Worm (Caenorhabditis elegans) whole organism, young adult: ENCODE measurements around the gene C24D10.6.

Source experiments
- B0035.1 ChIP-seq: sonication (generic microtip); optimal IDR thresholded peaks from 2 replicates; lab custom pipeline; 2016; ENCODE audit warnings: missing genetic modification characterization, mild to moderate bottlenecking, missing compliant biosample characterization, missing genotype, missing genetic modification reagents
- B0261.1 ChIP-seq: sonication (generic microtip); optimal IDR thresholded peaks from 2 replicates; lab custom pipeline; 2016; ENCODE audit warnings: mild to moderate bottlenecking, missing genetic modification characterization, moderate library complexity, missing compliant biosample characterization
- C17E4.6 ChIP-seq: fragments of 200-800 bp; sonication (Bioruptor generic); IDR thresholded peaks from 2 replicates; pipeline ENCODE4 v1.3.6; 2022; ENCODE audit warnings: missing genetic modification reagents, missing genetic modification characterization, missing compliant biosample characterization
- F37B4.10 ChIP-seq: fragments of 200-800 bp; sonication (Bioruptor generic); IDR thresholded peaks from 2 replicates; pipeline ENCODE4 v1.3.6; 2022; ENCODE audit warnings: missing genetic modification characterization, missing compliant biosample characterization
- F49E8.2 ChIP-seq: sonication (generic microtip); optimal IDR thresholded peaks from 3 replicates; lab custom pipeline; 2017; ENCODE audit warnings: missing genetic modification characterization, mild to moderate bottlenecking, missing compliant biosample characterization, antibody characterized with exemption, moderate library complexity; ENCODE audit not compliant: insufficient read depth
- F55B11.4 ChIP-seq: sonication (generic microtip); optimal IDR thresholded peaks from 2 replicates; lab custom pipeline; 2016; ENCODE audit warnings: missing compliant biosample characterization, missing genetic modification characterization, borderline replicate concordance; ENCODE audit not compliant: insufficient read depth
- F57C9.4 ChIP-seq: sonication (generic microtip); optimal IDR thresholded peaks from 2 replicates; lab custom pipeline; 2017; ENCODE audit warnings: mild to moderate bottlenecking, missing genetic modification characterization, missing compliant biosample characterization
- Y53G8AR.9 ChIP-seq: fragments of 200-800 bp; sonication (Bioruptor generic); conservative IDR thresholded peaks from 2 replicates; pipeline ENCODE4 v1.3.6; 2022; ENCODE audit warnings: missing genetic modification reagents, missing genetic modification characterization, missing compliant biosample characterization
- Y56A3A.18 ChIP-seq: fragments of 200-800 bp; sonication (Bioruptor generic); IDR thresholded peaks from 2 replicates; pipeline ENCODE4 v1.3.6; 2022; ENCODE audit warnings: missing genetic modification reagents, missing genetic modification characterization, missing compliant biosample characterization
- ZK185.1 ChIP-seq: sonication (generic microtip); optimal IDR thresholded peaks from 2 replicates; lab custom pipeline; 2016; ENCODE audit warnings: mild to moderate bottlenecking, missing genetic modification characterization, missing compliant biosample characterization; ENCODE audit not compliant: poor library complexity, severe bottlenecking
- akir-1 ChIP-seq: fragments of 200-800 bp; sonication (Bioruptor generic); optimal IDR thresholded peaks from 2 replicates; lab custom pipeline; 2018; ENCODE audit warnings: mild to moderate bottlenecking, missing genetic modification characterization, moderate library complexity, missing compliant biosample characterization
- ama-1 ChIP-seq, 3 experiments: fragments of 150-350 bp in 1 of 3; sonication (generic microtip) in 2 of 3; optimal IDR thresholded peaks; 2 replicates each; lab custom pipeline; 2014 to 2018; ENCODE audit warnings: missing biosample characterization in 2 of 3, missing genetic modification characterization in 2 of 3, missing genetic modification reagents in 2 of 3
- athp-1 ChIP-seq: sonication (generic microtip); optimal IDR thresholded peaks from 2 replicates; lab custom pipeline; 2017; ENCODE audit warnings: mild to moderate bottlenecking, missing genetic modification characterization, missing compliant biosample characterization
- attf-5 ChIP-seq: fragments of 200-800 bp; sonication (Bioruptor generic); optimal IDR thresholded peaks from 2 replicates; lab custom pipeline; 2018; ENCODE audit warnings: mild to moderate bottlenecking, missing genetic modification characterization, missing compliant biosample characterization
- bed-1 ChIP-seq: fragments of 200-800 bp; sonication (Bioruptor generic); IDR thresholded peaks from 2 replicates; pipeline ENCODE4 v1.3.6; 2022; ENCODE audit warnings: missing genetic modification reagents, missing genetic modification characterization, missing compliant biosample characterization
- bed-2 ChIP-seq: fragments of 200-800 bp; sonication (Bioruptor generic); IDR thresholded peaks from 2 replicates; pipeline ENCODE4 v1.3.6; 2022; ENCODE audit warnings: missing genetic modification reagents, missing genetic modification characterization, missing compliant biosample characterization
- ceh-27 ChIP-seq: fragments of 200-800 bp; sonication (Bioruptor generic); optimal IDR thresholded peaks from 2 replicates; lab custom pipeline; 2018; ENCODE audit warnings: mild to moderate bottlenecking, missing genetic modification characterization, moderate library complexity, missing compliant biosample characterization
- ceh-91 ChIP-seq: fragments of 200-800 bp; sonication (Bioruptor generic); IDR thresholded peaks from 2 replicates; pipeline ENCODE4 v1.3.6; 2022; ENCODE audit warnings: missing genetic modification reagents, missing genetic modification characterization, missing compliant biosample characterization
- die-1 ChIP-seq: sonication (generic microtip); optimal IDR thresholded peaks from 2 replicates; lab custom pipeline; 2016; ENCODE audit warnings: missing genotype, mild to moderate bottlenecking, missing genetic modification characterization, missing compliant biosample characterization
- egl-18 ChIP-seq: fragments of 200-800 bp; sonication (Bioruptor generic); IDR thresholded peaks from 2 replicates; pipeline ENCODE4 v1.3.6; 2022; ENCODE audit warnings: missing genetic modification reagents, missing genetic modification characterization, missing compliant biosample characterization
- ekl-4 ChIP-seq: fragments of 200-800 bp; sonication (Bioruptor generic); IDR thresholded peaks from 2 replicates; pipeline ENCODE4 v1.3.6; 2022; ENCODE audit warnings: missing genetic modification reagents, missing genetic modification characterization, missing compliant biosample characterization
- gei-17 ChIP-seq: fragments of 200-800 bp; sonication (Bioruptor generic); optimal IDR thresholded peaks from 2 replicates; lab custom pipeline; 2018; ENCODE audit warnings: mild to moderate bottlenecking, missing genetic modification characterization, missing compliant biosample characterization
- him-1 ChIP-seq: sonication (generic microtip); optimal IDR thresholded peaks from 2 replicates; lab custom pipeline; 2016; ENCODE audit warnings: missing genotype, missing genetic modification reagents, missing genetic modification characterization, missing compliant biosample characterization
- hlh-26 ChIP-seq: fragments of 200-800 bp; sonication (Bioruptor generic); conservative IDR thresholded peaks from 2 replicates; pipeline ENCODE4 v1.3.6; 2022; ENCODE audit warnings: missing genetic modification reagents, missing genetic modification characterization, missing compliant biosample characterization
- hmg-20 ChIP-seq: fragments of 200-800 bp; sonication (Bioruptor generic); IDR thresholded peaks from 2 replicates; pipeline ENCODE4 v1.3.6; 2022; ENCODE audit warnings: missing genetic modification reagents, missing genetic modification characterization, missing compliant biosample characterization
- hsf-1 ChIP-seq: fragments of 200-800 bp; sonication (Bioruptor generic); IDR thresholded peaks from 2 replicates; pipeline ENCODE4 v1.3.6; 2022; ENCODE audit warnings: missing genetic modification reagents, missing genetic modification characterization, missing compliant biosample characterization
- let-607 ChIP-seq, 2 experiments: fragments of 200-800 bp in 1 of 2; sonication (Bioruptor generic) in 1 of 2; sonication (generic microtip) in 1 of 2; optimal IDR thresholded peaks; 2 replicates each; lab custom pipeline; 2016 to 2018; ENCODE audit warnings: mild to moderate bottlenecking in 2 of 2, missing compliant biosample characterization in 2 of 2, missing genetic modification characterization in 2 of 2, moderate library complexity in 2 of 2, missing genotype in 1 of 2
- lin-26 ChIP-seq: fragments of 200-800 bp; sonication (Bioruptor generic); IDR thresholded peaks from 2 replicates; pipeline ENCODE4 v1.3.6; 2022; ENCODE audit warnings: missing genetic modification reagents, missing genetic modification characterization, missing compliant biosample characterization
- lin-35 ChIP-seq, 3 experiments: fragments of 150-350 bp in 2 of 3; sonication (generic microtip) in 1 of 3; optimal IDR thresholded peaks; 2 replicates each; lab custom pipeline; 2014 to 2018; ENCODE audit warnings: missing biosample characterization in 3 of 3, missing genetic modification characterization in 3 of 3, missing genetic modification reagents in 3 of 3
- lsl-1 ChIP-seq: fragments of 200-800 bp; sonication (Bioruptor generic); optimal IDR thresholded peaks from 2 replicates; lab custom pipeline; 2018; ENCODE audit warnings: mild to moderate bottlenecking, missing genetic modification characterization, moderate library complexity, missing compliant biosample characterization
- madf-8 ChIP-seq: fragments of 200-800 bp; sonication (Bioruptor generic); conservative IDR thresholded peaks from 2 replicates; pipeline ENCODE4 v1.3.6; 2022; ENCODE audit warnings: missing genetic modification reagents, missing genetic modification characterization, missing compliant biosample characterization
- mcd-1 ChIP-seq: fragments of 200-800 bp; sonication (Bioruptor generic); IDR thresholded peaks from 2 replicates; pipeline ENCODE4 v1.3.6; 2022; ENCODE audit warnings: missing genetic modification reagents, missing genetic modification characterization, missing compliant biosample characterization
- mxl-1 ChIP-seq: sonication (generic microtip); optimal IDR thresholded peaks from 2 replicates; lab custom pipeline; 2016; ENCODE audit warnings: missing genetic modification characterization, missing compliant biosample characterization
- nfya-1 ChIP-seq: sonication (generic microtip); optimal IDR thresholded peaks from 2 replicates; lab custom pipeline; 2017; ENCODE audit warnings: antibody characterized with exemption, missing compliant biosample characterization, missing genetic modification characterization, borderline replicate concordance; ENCODE audit not compliant: insufficient read depth
- nfyb-1 ChIP-seq: fragments of 200-800 bp; sonication (Bioruptor generic); IDR thresholded peaks from 2 replicates; pipeline ENCODE4 v1.3.6; 2022; ENCODE audit warnings: missing genetic modification reagents, missing genetic modification characterization, missing compliant biosample characterization
- nhr-80 ChIP-seq: sonication (generic microtip); optimal IDR thresholded peaks from 2 replicates; lab custom pipeline; 2016; ENCODE audit warnings: missing genetic modification characterization, missing compliant biosample characterization
- rec-8 ChIP-seq, 2 experiments: sonication (generic microtip); optimal IDR thresholded peaks; 2 replicates each; lab custom pipeline; 2016; ENCODE audit warnings: mild to moderate bottlenecking in 2 of 2, missing genetic modification characterization in 2 of 2, missing genetic modification reagents in 2 of 2, missing genotype in 2 of 2, missing biosample characterization in 1 of 2, missing compliant biosample characterization in 1 of 2, moderate library complexity in 1 of 2
- sea-2 ChIP-seq: fragments of 200-800 bp; sonication (Bioruptor generic); IDR thresholded peaks from 2 replicates; pipeline ENCODE4 v1.3.6; 2022; ENCODE audit warnings: missing genetic modification characterization, missing compliant biosample characterization
- snpc-1.1 ChIP-seq: sonication (generic microtip); optimal IDR thresholded peaks from 2 replicates; lab custom pipeline; 2017; ENCODE audit warnings: missing genetic modification characterization, mild to moderate bottlenecking, missing compliant biosample characterization, antibody characterized with exemption, moderate library complexity, missing genotype, missing genetic modification reagents; ENCODE audit not compliant: insufficient read depth
- snpc-4 ChIP-seq, 5 experiments: fragments of 150-350 bp in 1 of 5; sonication (generic microtip) in 4 of 5; optimal IDR thresholded peaks; 2 replicates each; lab custom pipeline; 2014 to 2018; ENCODE audit warnings: missing genetic modification characterization in 5 of 5, missing biosample characterization in 3 of 5, antibody characterized with exemption in 2 of 5, mild to moderate bottlenecking in 2 of 5, missing compliant biosample characterization in 2 of 5, missing genotype in 2 of 5, moderate library complexity in 2 of 5, missing genetic modification reagents in 1 of 5
- sptf-2 ChIP-seq: fragments of 200-800 bp; sonication (Bioruptor generic); optimal IDR thresholded peaks from 2 replicates; lab custom pipeline; 2018; ENCODE audit warnings: mild to moderate bottlenecking, missing genetic modification characterization, missing compliant biosample characterization
- tlf-1 ChIP-seq: fragments of 200-800 bp; sonication (Bioruptor generic); optimal IDR thresholded peaks from 2 replicates; lab custom pipeline; 2018; ENCODE audit warnings: mild to moderate bottlenecking, missing genetic modification characterization, missing compliant biosample characterization
- unc-130 ChIP-seq: sonication (generic microtip); optimal IDR thresholded peaks from 2 replicates; lab custom pipeline; 2016; ENCODE audit warnings: missing genetic modification reagents, missing genetic modification characterization, missing compliant biosample characterization
- unc-62 ChIP-seq: fragments of 150-350 bp; optimal IDR thresholded peaks from 2 replicates; lab custom pipeline; 2014; ENCODE audit warnings: missing biosample characterization, missing genetic modification reagents, missing genetic modification characterization
- xnd-1 ChIP-seq: sonication (generic microtip); optimal IDR thresholded peaks from 2 replicates; lab custom pipeline; 2016; ENCODE audit warnings: missing genotype, missing genetic modification reagents, missing genetic modification characterization, missing compliant biosample characterization
- ztf-3 ChIP-seq: fragments of 200-800 bp; sonication (Bioruptor generic); optimal IDR thresholded peaks from 2 replicates; lab custom pipeline; 2018; ENCODE audit warnings: mild to moderate bottlenecking, missing genetic modification characterization, missing compliant biosample characterization

The C24D10.6 gene

ce11 chrIV:5183755-5184166 lies 23.7 kb upstream of the C24D10.6 start, which contains the start of gene W03F8.4 (continued):
- TF ChIP-seq unc-62 (no peak), unc-130 (peak; percentile 47), B0261.1 (tag; lab: Kevin White, UChicago) (peak; percentile 0), him-1 (tag; lab: Kevin White, UChicago) (peak; percentile 53), nhr-80 (tag; lab: Kevin White, UChicago) (peak; percentile 65), F55B11.4 (tag; lab: Kevin White, UChicago) (no peak), mxl-1 (no peak), athp-1 (tag; lab: Kevin White, UChicago) (peak; percentile 41), lin-26 (GFP tag; lab: Robert Waterston, UW) (0 out of 2 replicates have a peak, but pooled peaks have one; percentile 35), ztf-3 (GFP tag; lab: Kevin White, UChicago) (no peak), die-1 (no peak), ceh-91 (GFP tag; lab: Robert Waterston, UW) (peak; percentile 73), nfyb-1 (GFP tag; lab: Robert Waterston, UW) (peak; percentile 89), sptf-2 (GFP tag; lab: Kevin White, UChicago) (no peak), attf-5 (GFP tag; lab: Kevin White, UChicago) (peak; percentile 89), egl-18 (0 out of 2 replicates have a peak, but pooled peaks have one; percentile 64), madf-8 (GFP tag; lab: Robert Waterston, UW) (peak; percentile 45), hlh-26 (no peak), Y56A3A.18 (peak; percentile 83; the same call in 1 of the 2 replicates), ama-1 (optimal IDR thresholded peaks at IDR 0.05; lab: Kevin White, UChicago) (no peak), ama-1 (GFP tag; optimal IDR thresholded peaks at IDR 0.05; lab: Kevin White, UChicago) (no peak), gei-17 (GFP tag; lab: Kevin White, UChicago) (peak; percentile 70), B0035.1 (tag; lab: Kevin White, UChicago) (no peak), lin-35 (GFP tag; optimal IDR thresholded peaks at IDR 0.05; lab: Kevin White, UChicago) (peak; percentile 41 to 97 (median 82)), ZK185.1 (tag; lab: Kevin White, UChicago) (peak; percentile 82), bed-1 (GFP tag; lab: Robert Waterston, UW) (0 out of 2 replicates have a peak, but pooled peaks have one; percentile 70), rec-8 (tag; optimal IDR thresholded peaks at IDR 0.05; lab: Kevin White, UChicago) (no peak), F49E8.2 (tag; lab: Kevin White, UChicago) (peak; percentile 29), snpc-1.1 (tag; lab: Kevin White, UChicago) (peak; percentile 76), Y53G8AR.9 (peak; percentile 94), ceh-27 (peak; percentile 85), ekl-4 (GFP tag; lab: Robert Waterston, UW) (peak; percentile 93), bed-2 (GFP tag; lab: Robert Waterston, UW) (no peak), tlf-1 (GFP tag; lab: Kevin White, UChicago) (peak; percentile 91), hmg-20 (GFP tag; lab: Robert Waterston, UW) (peak; percentile 86), snpc-4 (GFP tag; optimal IDR thresholded peaks at IDR 0.05; lab: Kevin White, UChicago) (peak; percentile 88), snpc-4 (tag; optimal IDR thresholded peaks at IDR 0.05; lab: Kevin White, UChicago) (peak; percentile 82 to 95 (median 94)), xnd-1 (tag; lab: Kevin White, UChicago) (peak; percentile 59), let-607 (tag; optimal IDR thresholded peaks at IDR 0.05; lab: Kevin White, UChicago) (peak; percentile 70 to 87), F37B4.10 (GFP tag; lab: Robert Waterston, UW) (no peak), sea-2 (GFP tag; lab: Robert Waterston, UW) (no peak), akir-1 (GFP tag; lab: Kevin White, UChicago) (peak; percentile 11), lsl-1 (GFP tag; lab: Kevin White, UChicago) (peak; percentile 78), hsf-1 (GFP tag; lab: Robert Waterston, UW) (peak; percentile 75), mcd-1 (peak; percentile 94), C17E4.6 (peak; percentile 76; the same call in 1 of the 2 replicates), F57C9.4 (tag; lab: Kevin White, UChicago) (no peak), nfya-1 (tag; lab: Kevin White, UChicago) (no peak)
